Worm (Caenorhabditis elegans) whole organism, L3 larva: ENCODE results near the gene oac-5.

ENCODE experiments used
- R02D3.7 ChIP-seq: fragments of 150-350 bp; optimal IDR thresholded peaks from 2 replicates; lab custom pipeline; 2014; ENCODE audit warnings: missing biosample characterization, missing genetic modification characterization
- ZK546.5 ChIP-seq: sonication (generic microtip); optimal IDR thresholded peaks from 2 replicates; lab custom pipeline; 2017; ENCODE audit warnings: missing biosample characterization, missing genetic modification characterization
- aly-2 ChIP-seq: fragments of 150-350 bp; optimal IDR thresholded peaks from 2 replicates; lab custom pipeline; 2014; ENCODE audit warnings: missing biosample characterization, missing genetic modification characterization
- ama-1 ChIP-seq: fragments of 150-350 bp; optimal IDR thresholded peaks from 2 replicates; lab custom pipeline; 2018
- ceh-16 ChIP-seq: sonication (generic microtip); optimal IDR thresholded peaks from 2 replicates; lab custom pipeline; 2017; ENCODE audit warnings: missing biosample characterization, missing genetic modification characterization
- ceh-28 ChIP-seq: fragments of 150-350 bp; optimal IDR thresholded peaks from 2 replicates; lab custom pipeline; 2014; ENCODE audit warnings: missing biosample characterization, missing genetic modification reagents, missing genetic modification characterization
- ceh-82 ChIP-seq: fragments of 150-350 bp; optimal IDR thresholded peaks from 2 replicates; lab custom pipeline; 2014; ENCODE audit warnings: missing biosample characterization, missing genetic modification characterization
- ceh-9 ChIP-seq: sonication (generic microtip); optimal IDR thresholded peaks from 2 replicates; lab custom pipeline; 2018; ENCODE audit warnings: missing biosample characterization, missing genetic modification characterization
- daf-12 ChIP-seq: fragments of 150-350 bp; optimal IDR thresholded peaks from 2 replicates; lab custom pipeline; 2014; ENCODE audit warnings: missing biosample characterization, missing genetic modification reagents, missing genetic modification characterization
- egl-27 ChIP-seq: sonication (generic microtip); optimal IDR thresholded peaks from 4 replicates; lab custom pipeline; 2017; ENCODE audit warnings: missing biosample characterization, missing genetic modification reagents, missing genetic modification characterization
- elt-1 ChIP-seq: fragments of 150-350 bp; optimal IDR thresholded peaks from 2 replicates; lab custom pipeline; 2014; ENCODE audit warnings: missing biosample characterization, missing genetic modification characterization
- elt-2 ChIP-seq: sonication (generic microtip); optimal IDR thresholded peaks from 2 replicates; lab custom pipeline; 2016; ENCODE audit warnings: missing genetic modification reagents, mild to moderate bottlenecking, missing genetic modification characterization, missing compliant biosample characterization
- fkh-10 ChIP-seq: sonication (generic microtip); optimal IDR thresholded peaks from 2 replicates; lab custom pipeline; 2017; ENCODE audit warnings: missing biosample characterization, missing genetic modification reagents, missing genetic modification characterization
- fos-1 ChIP-seq: fragments of 150-350 bp; optimal IDR thresholded peaks from 2 replicates; lab custom pipeline; 2014; ENCODE audit warnings: missing biosample characterization, missing genetic modification characterization
- hmg-11 ChIP-seq: sonication (generic microtip); optimal IDR thresholded peaks from 2 replicates; lab custom pipeline; 2016; ENCODE audit warnings: missing genetic modification characterization, missing compliant biosample characterization
- jun-1 ChIP-seq: fragments of 150-350 bp; optimal IDR thresholded peaks from 2 replicates; lab custom pipeline; 2014; ENCODE audit warnings: missing biosample characterization, missing genetic modification reagents, missing genetic modification characterization
- lin-15B ChIP-seq: fragments of 150-350 bp; optimal IDR thresholded peaks from 2 replicates; lab custom pipeline; 2014; ENCODE audit warnings: missing biosample characterization, missing genetic modification characterization
- lin-39 ChIP-seq: fragments of 150-350 bp; optimal IDR thresholded peaks from 2 replicates; lab custom pipeline; 2018; ENCODE audit warnings: missing biosample characterization, missing genetic modification reagents, missing genetic modification characterization
- lsy-12 ChIP-seq: sonication (generic microtip); optimal IDR thresholded peaks from 2 replicates; lab custom pipeline; 2016; ENCODE audit warnings: mild to moderate bottlenecking, missing genetic modification characterization, missing compliant biosample characterization
- mml-1 ChIP-seq: fragments of 150-350 bp; sonication (generic microtip); optimal IDR thresholded peaks from 3 replicates; lab custom pipeline; 2014; ENCODE audit warnings: missing biosample characterization, missing genetic modification characterization
- nfya-1 ChIP-seq: sonication (generic microtip); optimal IDR thresholded peaks from 2 replicates; lab custom pipeline; 2017; ENCODE audit warnings: missing genetic modification characterization, mild to moderate bottlenecking, missing compliant biosample characterization, antibody characterized with exemption, moderate library complexity; ENCODE audit not compliant: insufficient read depth
- nhr-11 ChIP-seq: fragments of 150-350 bp; optimal IDR thresholded peaks from 2 replicates; lab custom pipeline; 2014; ENCODE audit warnings: missing biosample characterization, missing genetic modification characterization
- nhr-12 ChIP-seq: fragments of 150-350 bp; optimal IDR thresholded peaks from 2 replicates; lab custom pipeline; 2014; ENCODE audit warnings: missing biosample characterization, missing genetic modification characterization
- nhr-23 ChIP-seq: fragments of 150-350 bp; optimal IDR thresholded peaks from 2 replicates; lab custom pipeline; 2014; ENCODE audit warnings: missing biosample characterization, missing genetic modification reagents, missing genetic modification characterization
- nhr-25 ChIP-seq: sonication (generic microtip); optimal IDR thresholded peaks from 2 replicates; lab custom pipeline; 2017; ENCODE audit warnings: missing biosample characterization, missing genetic modification characterization
- nhr-28 ChIP-seq: fragments of 150-350 bp; optimal IDR thresholded peaks from 2 replicates; lab custom pipeline; 2014; ENCODE audit warnings: missing biosample characterization, missing genetic modification characterization
- nhr-43 ChIP-seq: sonication (generic microtip); optimal IDR thresholded peaks from 2 replicates; lab custom pipeline; 2016; ENCODE audit warnings: mild to moderate bottlenecking, missing genetic modification characterization, missing compliant biosample characterization; ENCODE audit not compliant: poor library complexity, severe bottlenecking
- nhr-67 ChIP-seq: fragments of 150-350 bp; optimal IDR thresholded peaks from 2 replicates; lab custom pipeline; 2014; ENCODE audit warnings: missing biosample characterization, missing genetic modification characterization
- nhr-76 ChIP-seq: fragments of 150-350 bp; sonication (generic microtip); optimal IDR thresholded peaks from 5 replicates; lab custom pipeline; 2014; ENCODE audit warnings: missing biosample characterization, missing genetic modification characterization
- nhr-77 ChIP-seq: fragments of 150-350 bp; optimal IDR thresholded peaks from 2 replicates; lab custom pipeline; 2014; ENCODE audit warnings: missing biosample characterization, missing genetic modification characterization
- pha-4 ChIP-seq: fragments of 150-350 bp; optimal IDR thresholded peaks from 2 replicates; lab custom pipeline; 2014; ENCODE audit warnings: missing biosample characterization, missing genetic modification reagents, missing genetic modification characterization
- pqm-1 ChIP-seq: fragments of 150-350 bp; optimal IDR thresholded peaks from 2 replicates; lab custom pipeline; 2017; ENCODE audit warnings: missing biosample characterization, missing genetic modification characterization, inconsistent platforms
- skn-1 ChIP-seq: fragments of 150-350 bp; optimal IDR thresholded peaks from 2 replicates; lab custom pipeline; 2014; ENCODE audit warnings: missing biosample characterization, missing genetic modification characterization
- snpc-4 ChIP-seq: fragments of 150-350 bp; optimal IDR thresholded peaks from 2 replicates; lab custom pipeline; 2014; ENCODE audit warnings: missing biosample characterization, missing genetic modification characterization
- tbx-2 ChIP-seq: sonication (generic microtip); optimal IDR thresholded peaks from 2 replicates; lab custom pipeline; 2016; ENCODE audit warnings: mild to moderate bottlenecking, missing genetic modification characterization, missing compliant biosample characterization
- unc-39 ChIP-seq: sonication (generic microtip); optimal IDR thresholded peaks from 4 replicates; lab custom pipeline; 2017; ENCODE audit warnings: missing biosample characterization, missing genetic modification characterization
- unc-62 ChIP-seq: fragments of 150-350 bp; sonication (generic microtip); optimal IDR thresholded peaks from 4 replicates; lab custom pipeline; 2014; ENCODE audit warnings: missing biosample characterization, missing genetic modification reagents, missing genetic modification characterization
- ztf-11 ChIP-seq: fragments of 150-350 bp; optimal IDR thresholded peaks from 2 replicates; lab custom pipeline; 2014; ENCODE audit warnings: missing biosample characterization, missing genetic modification characterization
- ztf-4 ChIP-seq: fragments of 150-350 bp; optimal IDR thresholded peaks from 2 replicates; lab custom pipeline; 2014; ENCODE audit warnings: missing biosample characterization, missing genetic modification characterization

oac-5 gene

ce11 chrV:16317244-16317643 lies 24.7 kb downstream of the oac-5 start, which contains the start of gene srh-180:
Gene srh-180 (plus strand): TSS chrV:16317544.
- no peak for TF ChIP-seq nhr-12
- no peak for TF ChIP-seq lin-15B
- no peak for TF ChIP-seq nhr-76 (tag; lab: Kevin White, UChicago)
- no peak for TF ChIP-seq elt-1 (tag; lab: Kevin White, UChicago)
- no peak for TF ChIP-seq hmg-11 (tag; lab: Kevin White, UChicago)
- TF ChIP-seq R02D3.7 (tag; lab: Kevin White, UChicago) = no peak
- no peak for TF ChIP-seq pha-4 (tag; lab: Kevin White, UChicago)
- no peak for TF ChIP-seq jun-1
- TF ChIP-seq fos-1 (tag; lab: Kevin White, UChicago) = no peak
- TF ChIP-seq nhr-28 (tag; lab: Kevin White, UChicago) = no peak
- TF ChIP-seq nfya-1 = no peak
- no peak for TF ChIP-seq ceh-82
- TF ChIP-seq skn-1 (tag; lab: Kevin White, UChicago) = no peak
- no peak for TF ChIP-seq lsy-12 (tag; lab: Kevin White, UChicago)
- no peak for TF ChIP-seq elt-2
- no peak for TF ChIP-seq ceh-28 (tag; lab: Kevin White, UChicago)
- no peak for TF ChIP-seq lin-39 (tag; lab: Kevin White, UChicago)
- TF ChIP-seq ama-1 (lab: Kevin White, UChicago) = no peak
- TF ChIP-seq nhr-67 (tag; lab: Kevin White, UChicago) = no peak
- no peak for TF ChIP-seq ceh-9 (tag; lab: Kevin White, UChicago)

ce11 chrV:16322155-16322554 lies 29.6 kb downstream of the oac-5 start:
- no peak for TF ChIP-seq tbx-2
- no peak for TF ChIP-seq nfya-1
- no peak for TF ChIP-seq skn-1 (tag; lab: Kevin White, UChicago)
- no peak for TF ChIP-seq mml-1 (tag; lab: Kevin White, UChicago)
- no peak for TF ChIP-seq nhr-12
- TF ChIP-seq lin-15B = no peak
- no peak for TF ChIP-seq lin-39 (tag; lab: Kevin White, UChicago)
- TF ChIP-seq jun-1 = no peak
- no peak for TF ChIP-seq lsy-12 (tag; lab: Kevin White, UChicago)
- no peak for TF ChIP-seq nhr-67 (tag; lab: Kevin White, UChicago)

DNA sequence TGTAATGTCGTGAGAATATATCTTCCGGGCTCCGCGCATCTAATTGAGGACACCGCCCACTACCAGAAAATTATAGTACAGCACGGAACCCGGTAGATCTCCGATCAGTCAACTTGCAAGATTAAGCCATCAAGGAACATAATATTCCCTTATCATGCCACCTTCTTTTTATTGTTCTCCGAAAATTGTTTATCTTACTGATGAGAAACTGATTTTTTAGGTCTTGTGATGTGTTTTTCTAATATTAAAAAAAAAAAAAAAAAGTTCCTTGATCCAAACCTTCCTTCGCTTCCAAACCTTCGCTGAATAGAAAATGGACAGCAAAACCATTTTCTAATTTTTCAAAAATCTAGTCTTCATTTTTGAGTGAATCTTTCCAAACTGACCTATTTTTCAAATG lies 36.3 kb downstream of the oac-5 start, which contains the start of gene F57G8.7:
Gene F57G8.7 (plus strand): TSS at position 301 of the 400 bp plus-strand sequence.
- TF ChIP-seq snpc-4 (tag; lab: Kevin White, UChicago) = no peak
- no peak for TF ChIP-seq tbx-2
- no peak for TF ChIP-seq nfya-1
- TF ChIP-seq ceh-9 (tag; lab: Kevin White, UChicago) = no peak
- TF ChIP-seq nhr-25 (tag; lab: Kevin White, UChicago) = no peak
- no peak for TF ChIP-seq nhr-23
- no peak for TF ChIP-seq nhr-67 (tag; lab: Kevin White, UChicago)
- no peak for TF ChIP-seq aly-2 (tag; lab: Kevin White, UChicago)
- TF ChIP-seq nhr-11 (tag; lab: Kevin White, UChicago) = no peak
- no peak for TF ChIP-seq unc-62 (GFP tag; lab: Kevin White, UChicago)

DNA sequence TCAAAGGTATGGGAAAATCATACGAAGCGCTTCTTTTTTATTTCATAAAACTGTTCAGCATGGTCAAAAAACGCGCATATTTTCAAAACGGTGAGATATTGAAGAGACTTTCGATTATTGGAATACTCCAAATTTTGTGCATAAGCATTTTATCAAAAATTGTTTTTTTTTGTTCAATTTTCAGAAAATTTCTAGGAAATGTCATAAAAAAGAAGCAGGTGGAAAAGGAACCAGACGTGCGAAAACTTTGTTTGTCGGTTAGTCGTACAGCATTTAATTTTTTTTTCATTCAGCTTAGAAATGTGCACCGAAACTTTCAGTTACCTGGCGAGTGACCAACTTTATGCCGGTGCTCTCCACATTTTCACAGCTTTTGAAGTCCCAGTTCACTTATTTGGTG lies 40.9 kb downstream of the oac-5 start, which contains the start of gene srh-167:
Gene srh-167 (plus strand): TSS at position 301 of the 400 bp plus-strand sequence.
- TF ChIP-seq nhr-43 (tag; lab: Kevin White, UChicago) (no peak), tbx-2 (no peak), ama-1 (lab: Kevin White, UChicago) (no peak), nhr-23 (no peak), ztf-4 (tag; lab: Kevin White, UChicago) (no peak), nhr-77 (tag; lab: Kevin White, UChicago) (no peak), ceh-16 (tag; lab: Kevin White, UChicago) (no peak), pqm-1 (no peak), egl-27 (no peak), aly-2 (tag; lab: Kevin White, UChicago) (no peak), daf-12 (tag; lab: Kevin White, UChicago) (no peak), unc-39 (tag; lab: Kevin White, UChicago) (no peak), ceh-82 (no peak), ztf-11 (tag; lab: Kevin White, UChicago) (no peak), jun-1 (no peak), ZK546.5 (tag; lab: Kevin White, UChicago) (no peak), pha-4 (tag; lab: Kevin White, UChicago) (no peak), mml-1 (tag; lab: Kevin White, UChicago) (no peak), fkh-10 (no peak)
- TF ChIP-seq, all 47 proteins: peak for 0
